Worm (Caenorhabditis elegans): ENCODE measurements around the gene col-77.

Gene col-77

DNA sequence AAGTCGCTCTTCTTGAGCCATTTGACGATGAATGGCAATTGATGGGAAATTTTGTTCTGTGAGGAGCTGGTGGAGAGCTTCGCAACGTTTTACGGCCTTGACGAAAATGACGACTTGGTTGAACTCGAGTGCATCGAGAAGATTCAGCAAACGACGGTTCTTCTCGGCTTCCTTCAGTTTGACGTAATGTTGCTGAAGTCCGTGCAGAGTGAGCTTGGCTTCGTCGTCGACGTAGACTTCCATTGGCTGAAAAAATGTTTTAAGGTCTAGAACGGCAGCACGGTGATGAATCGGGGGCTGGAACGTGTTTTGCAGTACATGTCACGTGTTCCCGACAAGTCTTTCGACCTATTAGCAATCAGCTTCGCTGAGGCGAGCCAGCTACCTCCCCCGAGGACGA lies 31.7 kb downstream of the col-77 start:
- TF ChIP-seq tbx-8 (GFP tag; optimal IDR thresholded peaks at IDR 0.05), result no peak
- TF ChIP-seq nhr-28 (tag; optimal IDR thresholded peaks at IDR 0.05), result no peak
- no peak for TF ChIP-seq lin-32 (GFP tag; optimal IDR thresholded peaks at IDR 0.05)
- no peak for TF ChIP-seq elt-1 (tag; optimal IDR thresholded peaks at IDR 0.05; ENCODE audit: borderline replicate concordance, insufficient read depth)
- TF ChIP-seq nhr-237 (tag; optimal IDR thresholded peaks at IDR 0.05), result no peak
- TF ChIP-seq sptf-1 (tag; optimal IDR thresholded peaks at IDR 0.05), result no peak
- TF ChIP-seq ces-1 (GFP tag; optimal IDR thresholded peaks at IDR 0.05), result no peak
- no peak for TF ChIP-seq unc-62 (GFP tag; optimal IDR thresholded peaks at IDR 0.05)
- no peak for TF ChIP-seq nhr-2 (tag; optimal IDR thresholded peaks at IDR 0.05)
- no peak for TF ChIP-seq mep-1 (tag; optimal IDR thresholded peaks at IDR 0.05)
- no peak for TF ChIP-seq ham-2 (GFP tag; optimal IDR thresholded peaks at IDR 0.05)
- TF ChIP-seq zip-8 (tag; optimal IDR thresholded peaks at IDR 0.05), result no peak
- TF ChIP-seq lin-13 (tag; optimal IDR thresholded peaks at IDR 0.05), result no peak
- no peak for TF ChIP-seq elt-3 (tag; optimal IDR thresholded peaks at IDR 0.05)

DNA sequence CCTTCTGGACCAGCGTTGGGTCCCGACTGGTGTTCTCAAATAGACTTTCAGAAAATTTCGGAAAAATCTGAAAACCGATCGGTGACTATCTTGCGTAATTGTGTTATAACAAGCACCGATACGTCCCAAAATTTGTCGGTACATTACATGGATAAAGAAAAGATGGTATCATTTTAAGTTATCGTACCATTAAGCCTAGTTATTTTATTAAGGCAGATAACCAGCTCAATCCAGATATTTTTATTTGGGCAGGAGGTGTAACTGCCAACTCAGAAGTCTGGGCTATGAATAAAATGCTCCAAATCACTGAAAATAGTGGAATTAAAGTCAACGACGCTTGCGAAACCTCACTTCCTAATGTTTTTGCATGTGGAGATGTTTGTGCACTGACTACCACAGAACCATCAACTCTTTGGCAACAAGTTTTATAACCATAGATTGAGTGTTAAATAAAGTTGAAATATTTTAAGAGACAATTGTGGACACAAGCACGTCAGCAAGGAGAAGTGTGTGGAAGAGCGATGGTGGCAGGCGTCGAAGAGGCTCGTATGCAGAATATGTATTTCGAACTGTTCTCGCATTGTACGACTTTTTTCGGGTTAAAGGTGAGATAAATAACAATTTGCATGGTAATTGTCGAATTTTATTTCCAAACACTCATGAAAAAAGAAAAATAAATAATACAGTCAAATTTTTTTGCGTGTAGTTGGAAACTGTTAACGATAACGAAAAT lies 32.8 kb downstream of the col-77 start:
- TF ChIP-seq lin-13 (tag; optimal IDR thresholded peaks at IDR 0.05) (no peak), tbx-8 (GFP tag; optimal IDR thresholded peaks at IDR 0.05) (no peak), ztf-11 (tag; optimal IDR thresholded peaks at IDR 0.05) (no peak), bed-3 (GFP tag; optimal IDR thresholded peaks at IDR 0.05) (no peak), mab-5 (tag; optimal IDR thresholded peaks at IDR 0.05) (no peak), unc-62 (GFP tag; optimal IDR thresholded peaks at IDR 0.05) (no peak)

DNA sequence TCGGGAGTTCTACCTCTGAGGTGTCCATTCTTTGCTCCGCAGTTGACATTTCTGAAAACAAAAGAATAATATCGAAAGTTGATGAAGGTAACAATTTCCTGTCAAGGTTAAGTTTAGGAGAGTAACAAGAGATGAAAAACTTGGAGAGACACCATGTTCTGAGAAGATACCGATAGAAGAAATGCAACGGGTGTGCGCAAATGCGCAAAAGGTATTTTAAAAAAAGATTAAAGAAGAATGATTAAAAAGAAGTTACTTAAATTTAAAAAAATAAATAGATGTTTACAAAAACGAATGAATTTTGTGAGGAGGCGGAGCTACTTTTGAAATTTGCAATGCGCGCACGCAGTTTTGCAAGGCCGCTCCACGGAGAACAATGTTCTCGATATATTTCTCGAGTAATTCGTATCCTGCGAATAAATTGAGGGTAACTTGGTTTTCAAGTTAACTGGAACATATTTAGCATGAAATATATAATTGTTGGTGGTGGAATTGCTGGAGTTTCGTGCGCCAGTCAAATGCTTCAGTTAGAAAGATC lies 34.1 kb downstream of the col-77 start, which contains the start of the genes ran-3 and C26D10.3:
Gene ran-3 (minus strand): TSS at position 51 of the 538 bp plus-strand sequence.
Gene C26D10.3 (plus strand): TSS at position 385 of the 538 bp plus-strand sequence.
- peak; percentile 38 for TF ChIP-seq bed-3 (GFP tag; optimal IDR thresholded peaks at IDR 0.05)
- TF ChIP-seq mep-1 (tag; optimal IDR thresholded peaks at IDR 0.05), result no peak
- TF ChIP-seq nhr-237 (tag; optimal IDR thresholded peaks at IDR 0.05), result no peak
- TF ChIP-seq drap-1 (GFP tag; optimal IDR thresholded peaks at IDR 0.05), result peak; percentile 43
- no peak for TF ChIP-seq unc-120 (tag; optimal IDR thresholded peaks at IDR 0.05; ENCODE audit: poor library complexity, severe bottlenecking)
- no peak for TF ChIP-seq ceh-83 (GFP tag; optimal IDR thresholded peaks at IDR 0.05)
- TF ChIP-seq mab-5 (tag; optimal IDR thresholded peaks at IDR 0.05), result no peak
- peak; percentile 66 for TF ChIP-seq sptf-1 (tag; optimal IDR thresholded peaks at IDR 0.05)
- TF ChIP-seq unc-62 (GFP tag; optimal IDR thresholded peaks at IDR 0.05), result no peak
- TF ChIP-seq ces-1 (GFP tag; optimal IDR thresholded peaks at IDR 0.05), result peak; percentile 29
- no peak for TF ChIP-seq nhr-28 (tag; optimal IDR thresholded peaks at IDR 0.05)
- no peak for TF ChIP-seq flh-1 (GFP tag; optimal IDR thresholded peaks at IDR 0.05)
- TF ChIP-seq ceh-43 (GFP tag; optimal IDR thresholded peaks at IDR 0.05), result peak; percentile 8
- TF ChIP-seq elt-3 (tag; optimal IDR thresholded peaks at IDR 0.05), result no peak
- no peak for TF ChIP-seq zip-8 (tag; optimal IDR thresholded peaks at IDR 0.05)
- no peak for TF ChIP-seq nhr-76 (tag; optimal IDR thresholded peaks at IDR 0.05)
- TF ChIP-seq mls-2 (tag; optimal IDR thresholded peaks at IDR 0.05), result peak; percentile 24
- TF ChIP-seq ceh-39 (tag; optimal IDR thresholded peaks at IDR 0.05), result no peak
- no peak for TF ChIP-seq elt-1 (tag; optimal IDR thresholded peaks at IDR 0.05; ENCODE audit: borderline replicate concordance, insufficient read depth)
- peak; percentile 55 for TF ChIP-seq pha-4 (tag; optimal IDR thresholded peaks at IDR 0.05)
- TF ChIP-seq ham-2 (GFP tag; optimal IDR thresholded peaks at IDR 0.05), result no peak
- TF ChIP-seq snpc-4 (tag; optimal IDR thresholded peaks at IDR 0.05), result no peak
- TF ChIP-seq nhr-12 (tag; optimal IDR thresholded peaks at IDR 0.05), result peak; percentile 42
- TF ChIP-seq sem-2 (GFP tag; optimal IDR thresholded peaks at IDR 0.05), result no peak
- TF ChIP-seq ztf-11 (tag; optimal IDR thresholded peaks at IDR 0.05), result peak; percentile 43
- peak; percentile 19 for TF ChIP-seq tbx-8 (GFP tag; optimal IDR thresholded peaks at IDR 0.05)
- TF ChIP-seq nhr-2 (tag; optimal IDR thresholded peaks at IDR 0.05), result peak; percentile 6
- TF ChIP-seq unc-39 (tag; optimal IDR thresholded peaks at IDR 0.05), result no peak
- TF ChIP-seq lsy-2 (tag; optimal IDR thresholded peaks at IDR 0.05), result peak; percentile 29
- TF ChIP-seq hlh-1 (tag; optimal IDR thresholded peaks at IDR 0.05), result peak; percentile 64
- peak; percentile 40 for TF ChIP-seq cnd-1 (tag; optimal IDR thresholded peaks at IDR 0.05)
- no peak for TF ChIP-seq lin-32 (GFP tag; optimal IDR thresholded peaks at IDR 0.05)
- no peak for TF ChIP-seq blmp-1 (tag; optimal IDR thresholded peaks at IDR 0.05)
- TF ChIP-seq lin-13 (tag; optimal IDR thresholded peaks at IDR 0.05), result peak; percentile 37
- TF ChIP-seq M03D4.4 (tag; optimal IDR thresholded peaks at IDR 0.05), result peak; percentile 40
